Fruit fly (Drosophila melanogaster) whole organism, embryonic: ENCODE data around the gene Taf10.

Experiments used
- ATbp ChIP-seq: fragments of 200-800 bp; sonication (Bioruptor generic); optimal IDR thresholded peaks from 2 replicates; lab custom pipeline; 2017; ENCODE audit warnings: missing biosample characterization, mild to moderate bottlenecking, missing genetic modification characterization, missing genetic modification reagents
- Asciz ChIP-seq: fragments of 200-800 bp; sonication (Bioruptor generic); optimal IDR thresholded peaks from 2 replicates; lab custom pipeline; 2017; ENCODE audit warnings: missing biosample characterization, mild to moderate bottlenecking, missing genetic modification characterization, missing genetic modification reagents
- B-H1 ChIP-seq: fragments of 200-800 bp; sonication (Bioruptor generic); IDR thresholded peaks from 3 replicates; pipeline ENCODE4 v1.3.6; 2022; ENCODE audit warnings: missing biosample characterization, missing genetic modification characterization
- BEAF-32 ChIP-seq: fragments of 200-800 bp; sonication (Bioruptor generic); optimal IDR thresholded peaks from 3 replicates; lab custom pipeline; 2017; ENCODE audit warnings: missing biosample characterization, missing genetic modification characterization, mild to moderate bottlenecking, moderate library complexity, missing genetic modification reagents
- CG12219 ChIP-seq: fragments of 200-800 bp; sonication (Bioruptor generic); optimal IDR thresholded peaks from 3 replicates; lab custom pipeline; 2018; ENCODE audit warnings: missing biosample characterization, mild to moderate bottlenecking, missing genetic modification characterization
- CG14710 ChIP-seq: fragments of 200-800 bp; sonication (Bioruptor generic); optimal IDR thresholded peaks from 3 replicates; lab custom pipeline; 2019; ENCODE audit warnings: missing biosample characterization, mild to moderate bottlenecking, missing genetic modification characterization, moderate library complexity
- CG15011 ChIP-seq: fragments of 200-800 bp; sonication (Bioruptor generic); optimal IDR thresholded peaks from 3 replicates; lab custom pipeline; 2018; ENCODE audit warnings: missing biosample characterization, mild to moderate bottlenecking, missing genetic modification characterization
- CG15269 ChIP-seq: fragments of 200-800 bp; sonication (Bioruptor generic); optimal IDR thresholded peaks from 2 replicates; lab custom pipeline; 2018; ENCODE audit warnings: missing biosample characterization, mild to moderate bottlenecking, missing genetic modification characterization, moderate library complexity
- CG15479 ChIP-seq: fragments of 200-800 bp; sonication (Bioruptor generic); optimal IDR thresholded peaks from 3 replicates; lab custom pipeline; 2019; ENCODE audit warnings: missing biosample characterization, mild to moderate bottlenecking, missing genetic modification characterization, moderate library complexity
- CG17359 ChIP-seq: fragments of 200-800 bp; sonication (Bioruptor generic); optimal IDR thresholded peaks from 3 replicates; lab custom pipeline; 2018; ENCODE audit warnings: missing biosample characterization, mild to moderate bottlenecking, missing genetic modification characterization, moderate library complexity
- CG2199 ChIP-seq: fragments of 200-800 bp; sonication (Bioruptor generic); IDR thresholded peaks from 3 replicates; pipeline ENCODE4 v1.3.6; 2022; ENCODE audit warnings: missing biosample characterization, missing genetic modification characterization
- CG2712 ChIP-seq: fragments of 200-800 bp; optimal IDR thresholded peaks from 3 replicates; lab custom pipeline; 2019; ENCODE audit warnings: missing biosample characterization, mild to moderate bottlenecking, missing genetic modification characterization, moderate library complexity
- CG30020 ChIP-seq: fragments of 200-800 bp; optimal IDR thresholded peaks from 2 replicates; lab custom pipeline; 2019; ENCODE audit warnings: missing biosample characterization, mild to moderate bottlenecking, missing genetic modification characterization, moderate library complexity
- CG3065 ChIP-seq: fragments of 200-800 bp; sonication (Bioruptor generic); optimal IDR thresholded peaks from 2 replicates; lab custom pipeline; 2016; ENCODE audit warnings: missing biosample characterization, missing genetic modification characterization
- CG3281 ChIP-seq: fragments of 200-800 bp; sonication (Bioruptor generic); optimal IDR thresholded peaks from 3 replicates; lab custom pipeline; 2017; ENCODE audit warnings: missing biosample characterization, mild to moderate bottlenecking, missing genetic modification characterization
- CG3726 ChIP-seq: fragments of 200-800 bp; sonication (Bioruptor generic); IDR thresholded peaks from 3 replicates; pipeline ENCODE4, ENCODE4 v1.3.6; 2022; ENCODE audit warnings: missing biosample characterization, missing genetic modification characterization
- CG3838 ChIP-seq: fragments of 200-800 bp; sonication (Bioruptor generic); optimal IDR thresholded peaks from 3 replicates; lab custom pipeline; 2016; ENCODE audit warnings: missing biosample characterization, missing genetic modification characterization
- CG4404 ChIP-seq: fragments of 200-800 bp; sonication (Bioruptor generic); IDR thresholded peaks from 2 replicates; pipeline ENCODE4 v1.3.6; 2022; ENCODE audit warnings: missing biosample characterization, missing genetic modification characterization
- CG8089 ChIP-seq: fragments of 200-800 bp; sonication (Bioruptor generic); optimal IDR thresholded peaks from 3 replicates; lab custom pipeline; 2016; ENCODE audit warnings: missing biosample characterization, missing genetic modification characterization
- CG8944 ChIP-seq: fragments of 200-800 bp; sonication (Bioruptor generic); optimal IDR thresholded peaks from 3 replicates; lab custom pipeline; 2016; ENCODE audit warnings: missing biosample characterization, missing genetic modification characterization
- Dad ChIP-seq: fragments of 200-800 bp; sonication (Bioruptor generic); optimal IDR thresholded peaks from 3 replicates; lab custom pipeline; 2016; ENCODE audit warnings: missing biosample characterization, missing genetic modification characterization
- Deaf1 ChIP-seq: fragments of 200-800 bp; optimal IDR thresholded peaks from 3 replicates; lab custom pipeline; 2019; ENCODE audit warnings: missing biosample characterization, mild to moderate bottlenecking, missing genetic modification characterization, moderate library complexity
- Dp ChIP-seq: fragments of 200-800 bp; sonication (Bioruptor generic); optimal IDR thresholded peaks from 2 replicates; lab custom pipeline; 2018; ENCODE audit warnings: missing biosample characterization, mild to moderate bottlenecking, missing genetic modification characterization, moderate library complexity
- H2.0 ChIP-seq: fragments of 200-800 bp; sonication (Bioruptor generic); IDR thresholded peaks from 2 replicates; pipeline ENCODE4 v1.3.6; 2022; ENCODE audit warnings: missing biosample characterization, missing genetic modification characterization
- Hr3 ChIP-seq: fragments of 200-800 bp; sonication (Bioruptor generic); optimal IDR thresholded peaks from 3 replicates; lab custom pipeline; 2016; ENCODE audit warnings: missing biosample characterization, missing genetic modification characterization
- Lim3 ChIP-seq: fragments of 200-800 bp; sonication (Bioruptor generic); IDR thresholded peaks from 2 replicates; pipeline ENCODE4 v1.3.6; 2022; ENCODE audit warnings: missing biosample characterization, missing genetic modification characterization
- Lpt ChIP-seq: fragments of >200 bp; optimal IDR thresholded peaks from 2 replicates; lab custom pipeline; 2018; ENCODE audit warnings: missing biosample characterization, missing genetic modification characterization
- NFAT ChIP-seq: fragments of 200-800 bp; sonication (Bioruptor generic); IDR thresholded peaks from 2 replicates; pipeline ENCODE4 v1.3.6; 2022; ENCODE audit warnings: missing biosample characterization, missing genetic modification characterization
- NK7.1 ChIP-seq: fragments of 200-800 bp; sonication (Bioruptor generic); optimal IDR thresholded peaks from 3 replicates; lab custom pipeline; 2016; ENCODE audit warnings: missing biosample characterization, missing genetic modification characterization
- Rx ChIP-seq: fragments of 200-800 bp; sonication (Bioruptor generic); IDR thresholded peaks from 2 replicates; pipeline ENCODE4 v1.3.6; 2022; ENCODE audit warnings: missing biosample characterization, missing genetic modification characterization
- Scr ChIP-seq: fragments of 200-800 bp; sonication (Bioruptor generic); IDR thresholded peaks from 2 replicates; pipeline ENCODE4 v1.3.6; 2022; ENCODE audit warnings: missing biosample characterization, missing genetic modification characterization; ENCODE audit not compliant: partially characterized antibody
- br ChIP-seq: fragments of >200 bp; optimal IDR thresholded peaks from 2 replicates; lab custom pipeline; 2017
- crol ChIP-seq: fragments of 200-800 bp; sonication (Bioruptor generic); IDR thresholded peaks from 2 replicates; pipeline ENCODE4 v1.3.6; 2022; ENCODE audit warnings: missing biosample characterization, missing genetic modification characterization
- crp ChIP-seq, 2 experiments: fragments of 200-800 bp; sonication (Bioruptor generic); optimal IDR thresholded peaks; 2 replicates in 1 of 2; 3 replicates in 1 of 2; lab custom pipeline; 2017; ENCODE audit warnings: missing biosample characterization in 2 of 2, missing genetic modification characterization in 2 of 2, mild to moderate bottlenecking in 1 of 2, moderate library complexity in 1 of 2
- cwo ChIP-seq: fragments of 200-800 bp; sonication (Bioruptor generic); optimal IDR thresholded peaks from 3 replicates; lab custom pipeline; 2017; ENCODE audit warnings: missing biosample characterization, missing genetic modification characterization, mild to moderate bottlenecking, moderate library complexity, missing genetic modification reagents
- danr ChIP-seq: fragments of 200-800 bp; sonication (Bioruptor generic); IDR thresholded peaks from 2 replicates; pipeline ENCODE4 v1.3.6; 2022; ENCODE audit warnings: missing biosample characterization, missing genetic modification characterization
- dm ChIP-seq: fragments of 200-800 bp; sonication (Bioruptor generic); optimal IDR thresholded peaks from 3 replicates; lab custom pipeline; 2016; ENCODE audit warnings: missing biosample characterization, missing genetic modification characterization
- emc ChIP-seq: fragments of 200-800 bp; sonication (Bioruptor generic); optimal IDR thresholded peaks from 2 replicates; lab custom pipeline; 2016; ENCODE audit warnings: missing biosample characterization, missing genetic modification characterization
- fd64A ChIP-seq: fragments of 200-800 bp; sonication (Bioruptor generic); optimal IDR thresholded peaks from 3 replicates; lab custom pipeline; 2018; ENCODE audit warnings: missing biosample characterization, mild to moderate bottlenecking, missing genetic modification characterization
- gce ChIP-seq: fragments of 200-800 bp; sonication (Bioruptor generic); IDR thresholded peaks from 3 replicates; pipeline ENCODE4 v1.3.6; 2022; ENCODE audit warnings: missing biosample characterization, missing genetic modification characterization
- gfzf ChIP-seq: fragments of 200-800 bp; sonication (Bioruptor generic); optimal IDR thresholded peaks from 2 replicates; lab custom pipeline; 2016; ENCODE audit warnings: missing biosample characterization, mild to moderate bottlenecking, missing genetic modification characterization, moderate library complexity
- hth ChIP-seq: fragments of >200 bp; optimal IDR thresholded peaks from 2 replicates; lab custom pipeline; 2017; ENCODE audit warnings: inconsistent platforms
- jumu ChIP-seq: fragments of 200-800 bp; sonication (Bioruptor generic); optimal IDR thresholded peaks from 3 replicates; lab custom pipeline; 2016; ENCODE audit warnings: missing biosample characterization, missing genetic modification characterization
- ken ChIP-seq: fragments of 200-800 bp; sonication (Bioruptor generic); IDR thresholded peaks from 3 replicates; pipeline ENCODE4 v1.3.6; 2022; ENCODE audit warnings: missing biosample characterization, missing genetic modification characterization
- knrl ChIP-seq: fragments of 200-800 bp; sonication (Bioruptor generic); IDR thresholded peaks from 3 replicates; pipeline ENCODE4 v1.3.6; 2022; ENCODE audit warnings: missing biosample characterization, missing genetic modification characterization; ENCODE audit not compliant: partially characterized antibody
- luna ChIP-seq: fragments of 200-800 bp; sonication (Bioruptor generic); optimal IDR thresholded peaks from 2 replicates; lab custom pipeline; 2016; ENCODE audit warnings: missing biosample characterization, missing genetic modification characterization
- p53 ChIP-seq: fragments of 200-800 bp; sonication (Bioruptor generic); optimal IDR thresholded peaks from 2 replicates; lab custom pipeline; 2016; ENCODE audit warnings: missing biosample characterization, missing genetic modification characterization
- sna ChIP-seq: fragments of 200-800 bp; sonication (Bioruptor generic); IDR thresholded peaks from 2 replicates; pipeline ENCODE4 v1.3.6; 2022; ENCODE audit warnings: missing biosample characterization, missing genetic modification characterization; ENCODE audit not compliant: partially characterized antibody
- ssp ChIP-seq: fragments of 200-800 bp; sonication (Bioruptor generic); IDR thresholded peaks from 2 replicates; pipeline ENCODE4 v1.3.6; 2022; ENCODE audit warnings: missing biosample characterization, missing genetic modification characterization
- tap ChIP-seq: fragments of 200-800 bp; optimal IDR thresholded peaks from 3 replicates; lab custom pipeline; 2019; ENCODE audit warnings: missing biosample characterization, mild to moderate bottlenecking, missing genetic modification characterization, moderate library complexity

Taf10 gene

DNA sequence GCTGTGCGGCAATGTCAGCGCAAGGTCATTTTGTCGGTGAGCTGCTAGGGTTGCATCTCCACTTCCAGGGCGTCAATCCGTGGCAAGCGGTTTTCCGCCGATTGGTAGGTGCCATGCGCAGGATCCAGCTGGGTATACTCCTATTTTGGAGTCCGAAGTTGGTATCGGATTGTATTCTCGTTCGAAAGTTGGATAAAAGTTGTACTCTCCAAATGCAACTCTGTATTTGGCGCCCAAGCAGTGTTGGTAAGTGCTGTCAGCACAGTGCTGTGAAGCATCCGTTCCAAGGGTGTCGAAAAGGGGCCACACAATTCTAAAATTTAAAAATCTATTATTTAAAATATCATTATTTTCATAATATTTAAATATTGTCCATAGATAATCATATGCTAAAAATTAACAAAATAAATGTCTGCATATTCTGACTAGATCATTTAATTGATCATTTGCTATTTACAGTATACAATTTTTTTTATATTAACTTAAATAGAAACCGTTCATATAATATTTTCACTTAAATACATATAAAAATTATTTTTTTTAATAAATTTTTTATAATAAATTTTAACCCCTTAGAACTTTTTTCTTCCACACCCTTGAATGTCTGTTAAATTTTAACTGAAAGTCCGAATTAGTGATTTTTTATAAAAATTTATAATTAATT, 19.1 kb upstream of the Taf10 start (continued):
- no peak for TF ChIP-seq CG3838 (GFP tag; lab: Kevin White, UChicago)
- TF ChIP-seq CG4404 (GFP tag; lab: Robert Waterston, UW), result peak; percentile 79
- no peak; the same call in 1 of the 2 replicates for TF ChIP-seq sna (GFP tag; lab: Robert Waterston, UW)
- TF ChIP-seq NFAT (GFP tag; lab: Robert Waterston, UW), result peak; percentile 94
- no peak for TF ChIP-seq crol (GFP tag; lab: Robert Waterston, UW)
- TF ChIP-seq ATbp, result no peak
- TF ChIP-seq gce (GFP tag; lab: Robert Waterston, UW), result peak; percentile 63; the same call in 2 of the 3 replicates
- TF ChIP-seq Lim3 (GFP tag; lab: Robert Waterston, UW), result no peak
- TF ChIP-seq CG2199 (GFP tag; lab: Robert Waterston, UW), result no peak; the same call in 2 of the 3 replicates
- peak; percentile 80 for TF ChIP-seq jumu (GFP tag; lab: Kevin White, UChicago)
- TF ChIP-seq H2.0 (GFP tag; lab: Robert Waterston, UW), result peak; percentile 83
- peak; percentile 70 for TF ChIP-seq Asciz (GFP tag; lab: Kevin White, UChicago)
- TF ChIP-seq CG15479 (GFP tag; lab: Kevin White, UChicago), result no peak
- peak; percentile 75 for TF ChIP-seq danr (GFP tag; lab: Robert Waterston, UW)
- peak; percentile 78 for TF ChIP-seq Dad
- peak; percentile 77 for TF ChIP-seq emc (GFP tag; lab: Kevin White, UChicago)
- TF ChIP-seq luna (GFP tag; lab: Kevin White, UChicago), result peak; percentile 39
- peak; percentile 53 for TF ChIP-seq BEAF-32 (GFP tag; lab: Kevin White, UChicago)
- TF ChIP-seq CG15269 (tag; lab: Kevin White, UChicago), result peak; percentile 90
- TF ChIP-seq fd64A, result peak; percentile 31
- TF ChIP-seq CG3065 (GFP tag; lab: Kevin White, UChicago), result peak; percentile 67
- peak; percentile 69 for TF ChIP-seq Rx (GFP tag; lab: Robert Waterston, UW)
- TF ChIP-seq B-H1, result peak; percentile 68
- peak; percentile 76 for TF ChIP-seq CG17359 (tag; lab: Kevin White, UChicago)
- peak; percentile 80 for TF ChIP-seq CG14710 (tag; lab: Kevin White, UChicago)
- no peak for TF ChIP-seq CG15011
- TF ChIP-seq Scr (GFP tag; lab: Robert Waterston, UW), result peak; percentile 56; the same call in 1 of the 2 replicates
- peak; percentile 84 for TF ChIP-seq Dp (GFP tag; lab: Kevin White, UChicago)
- TF ChIP-seq CG3726 (GFP tag; lab: Robert Waterston, UW), result peak; percentile 68; the same call in 2 of the 3 replicates
- peak; percentile 90 for TF ChIP-seq ken
- peak; percentile 79 for TF ChIP-seq cwo (GFP tag; lab: Kevin White, UChicago)
- TF ChIP-seq CG30020, result peak; percentile 78
- peak; percentile 74 for TF ChIP-seq tap
- peak; percentile 90 for TF ChIP-seq Hr3
- TF ChIP-seq Deaf1 (tag; lab: Kevin White, UChicago), result peak; percentile 76
- peak in 1 of 2 experiments; percentile 64 for TF ChIP-seq crp (GFP tag; optimal IDR thresholded peaks at IDR 0.05; lab: Kevin White, UChicago)
- TF ChIP-seq br (lab: Kevin White, UChicago), result no peak
- peak; percentile 61 for TF ChIP-seq CG12219 (GFP tag; lab: Kevin White, UChicago)
- TF ChIP-seq dm (GFP tag; lab: Kevin White, UChicago), result peak; percentile 66
- TF ChIP-seq ssp (GFP tag; lab: Robert Waterston, UW), result peak; percentile 75
- peak; percentile 39; the same call in 2 of the 3 replicates for TF ChIP-seq knrl
- peak; percentile 65 for TF ChIP-seq CG8089
- TF ChIP-seq p53 (GFP tag; lab: Kevin White, UChicago), result peak; percentile 58
- peak; percentile 33 for TF ChIP-seq gfzf (GFP tag; lab: Kevin White, UChicago)
- TF ChIP-seq Lpt (GFP tag; lab: Kevin White, UChicago), result no peak
- peak; percentile 69 for TF ChIP-seq NK7.1 (GFP tag; lab: Kevin White, UChicago)
- TF ChIP-seq CG2712 (tag; lab: Kevin White, UChicago), result peak; percentile 91
- no peak for TF ChIP-seq hth (lab: Kevin White, UChicago)
- TF ChIP-seq CG8944 (GFP tag; lab: Kevin White, UChicago), result peak; percentile 80
- TF ChIP-seq CG3281, result peak; percentile 96
